Fruit fly (Drosophila melanogaster) whole organism, embryonic: ENCODE results near the gene CG17652.

Experiments used
- Atf6 ChIP-seq: fragments of 200-800 bp; sonication (Bioruptor generic); IDR thresholded peaks from 2 replicates; pipeline ENCODE4 v1.3.6; 2022; ENCODE audit warnings: missing biosample characterization, missing genetic modification characterization
- Bgb ChIP-seq: fragments of 200-800 bp; sonication (Bioruptor generic); IDR thresholded peaks from 2 replicates; pipeline ENCODE4 v1.3.6; 2022; ENCODE audit warnings: missing biosample characterization, missing genetic modification characterization; ENCODE audit not compliant: partially characterized antibody
- CG10267 ChIP-seq: fragments of 200-800 bp; sonication (Bioruptor generic); optimal IDR thresholded peaks from 2 replicates; lab custom pipeline; 2018; ENCODE audit warnings: missing biosample characterization, mild to moderate bottlenecking, missing genetic modification characterization, moderate library complexity
- CG10366 ChIP-seq: fragments of 200-800 bp; sonication (Bioruptor generic); IDR thresholded peaks from 2 replicates; pipeline ENCODE4 v1.3.6; 2022; ENCODE audit warnings: missing biosample characterization, missing genetic modification characterization
- CG10462 ChIP-seq: fragments of 200-800 bp; sonication (Bioruptor generic); optimal IDR thresholded peaks from 2 replicates; lab custom pipeline; 2016; ENCODE audit warnings: missing biosample characterization, missing genetic modification characterization
- CG11247 ChIP-seq: fragments of 200-800 bp; sonication (Bioruptor generic); IDR thresholded peaks from 2 replicates; pipeline ENCODE4 v1.3.6; 2022; ENCODE audit warnings: missing biosample characterization, missing genetic modification characterization
- CG11398 ChIP-seq: fragments of 200-800 bp; sonication (Bioruptor generic); optimal IDR thresholded peaks from 2 replicates; lab custom pipeline; 2016; ENCODE audit warnings: missing biosample characterization, missing genetic modification characterization
- CG12236 ChIP-seq: fragments of 200-800 bp; sonication (Bioruptor generic); optimal IDR thresholded peaks from 2 replicates; lab custom pipeline; 2016; ENCODE audit warnings: missing biosample characterization, missing genetic modification characterization
- CG12659 ChIP-seq: fragments of 200-800 bp; sonication (Bioruptor generic); optimal IDR thresholded peaks from 3 replicates; lab custom pipeline; 2017; ENCODE audit warnings: mild to moderate bottlenecking, missing biosample characterization, missing genetic modification reagents, missing genetic modification characterization
- CG12942 ChIP-seq: fragments of 200-800 bp; sonication (Bioruptor generic); optimal IDR thresholded peaks from 3 replicates; lab custom pipeline; 2016; ENCODE audit warnings: missing biosample characterization, missing genetic modification characterization
- CG13296 ChIP-seq: fragments of 200-800 bp; sonication (Bioruptor generic); optimal IDR thresholded peaks from 3 replicates; lab custom pipeline; 2018; ENCODE audit warnings: missing biosample characterization, mild to moderate bottlenecking, missing genetic modification characterization
- CG13624 ChIP-seq: fragments of 200-800 bp; sonication (Bioruptor generic); optimal IDR thresholded peaks from 2 replicates; lab custom pipeline; 2016; ENCODE audit warnings: missing biosample characterization, missing genetic modification characterization
- CG15011 ChIP-seq: fragments of 200-800 bp; sonication (Bioruptor generic); optimal IDR thresholded peaks from 3 replicates; lab custom pipeline; 2018; ENCODE audit warnings: missing biosample characterization, mild to moderate bottlenecking, missing genetic modification characterization
- CG16815 ChIP-seq: fragments of 200-800 bp; sonication (Bioruptor generic); optimal IDR thresholded peaks from 3 replicates; lab custom pipeline; 2017; ENCODE audit warnings: missing biosample characterization, mild to moderate bottlenecking, missing genetic modification characterization
- CG3281 ChIP-seq: fragments of 200-800 bp; sonication (Bioruptor generic); optimal IDR thresholded peaks from 3 replicates; lab custom pipeline; 2017; ENCODE audit warnings: missing biosample characterization, mild to moderate bottlenecking, missing genetic modification characterization
- CG3995 ChIP-seq: fragments of 200-800 bp; sonication (Bioruptor generic); optimal IDR thresholded peaks from 3 replicates; lab custom pipeline; 2016; ENCODE audit warnings: missing biosample characterization, missing genetic modification characterization
- CG4617 ChIP-seq: fragments of 200-800 bp; sonication (Bioruptor generic); optimal IDR thresholded peaks from 3 replicates; lab custom pipeline; 2016; ENCODE audit warnings: missing biosample characterization, missing genetic modification characterization, borderline replicate concordance
- CG5180 ChIP-seq: fragments of 200-800 bp; sonication (Bioruptor generic); optimal IDR thresholded peaks from 3 replicates; lab custom pipeline; 2017; ENCODE audit warnings: missing biosample characterization, missing genetic modification characterization, mild to moderate bottlenecking, moderate library complexity, missing genetic modification reagents
- CG5245 ChIP-seq: fragments of 200-800 bp; sonication (Bioruptor generic); optimal IDR thresholded peaks from 3 replicates; lab custom pipeline; 2016; ENCODE audit warnings: missing biosample characterization, missing genetic modification characterization
- CG6654 ChIP-seq: fragments of 200-800 bp; sonication (Bioruptor generic); optimal IDR thresholded peaks from 2 replicates; lab custom pipeline; 2017; ENCODE audit warnings: missing biosample characterization, mild to moderate bottlenecking, missing genetic modification characterization
- CG7357 ChIP-seq: fragments of 200-800 bp; sonication (Bioruptor generic); IDR thresholded peaks from 3 replicates; pipeline ENCODE4 v1.3.6; 2022; ENCODE audit warnings: missing biosample characterization, missing genetic modification characterization
- CG7556 ChIP-seq: fragments of 200-800 bp; sonication (Bioruptor generic); optimal IDR thresholded peaks from 2 replicates; lab custom pipeline; 2017; ENCODE audit warnings: missing biosample characterization, mild to moderate bottlenecking, missing genetic modification characterization
- CG8924 ChIP-seq: fragments of 200-800 bp; optimal IDR thresholded peaks from 3 replicates; lab custom pipeline; 2019; ENCODE audit warnings: missing biosample characterization, mild to moderate bottlenecking, missing genetic modification characterization, moderate library complexity
- CG9797 ChIP-seq: fragments of 200-800 bp; sonication (Bioruptor generic); optimal IDR thresholded peaks from 3 replicates; lab custom pipeline; 2018; ENCODE audit warnings: missing biosample characterization, mild to moderate bottlenecking, missing genetic modification characterization
- Dad ChIP-seq: fragments of 200-800 bp; sonication (Bioruptor generic); optimal IDR thresholded peaks from 3 replicates; lab custom pipeline; 2016; ENCODE audit warnings: missing biosample characterization, missing genetic modification characterization
- Dfd ChIP-seq, 2 experiments: fragments of >200 bp; optimal IDR thresholded peaks; 2 replicates each; lab custom pipeline; 2017; ENCODE audit warnings: missing biosample characterization in 2 of 2, missing genetic modification characterization in 2 of 2
- Doc3 ChIP-seq: fragments of 200-800 bp; sonication (Bioruptor generic); IDR thresholded peaks from 3 replicates; pipeline ENCODE4 v1.3.6; 2022; ENCODE audit warnings: missing biosample characterization, missing genetic modification characterization; ENCODE audit not compliant: partially characterized antibody
- HLHmδ ChIP-seq: fragments of 200-800 bp; sonication (Bioruptor generic); optimal IDR thresholded peaks from 2 replicates; lab custom pipeline; 2018; ENCODE audit warnings: missing biosample characterization, mild to moderate bottlenecking, missing genetic modification characterization, moderate library complexity
- Hmx ChIP-seq: fragments of 200-800 bp; sonication (Bioruptor generic); optimal IDR thresholded peaks from 2 replicates; lab custom pipeline; 2016; ENCODE audit warnings: missing biosample characterization, missing genetic modification characterization
- Hr3 ChIP-seq: fragments of 200-800 bp; sonication (Bioruptor generic); optimal IDR thresholded peaks from 3 replicates; lab custom pipeline; 2016; ENCODE audit warnings: missing biosample characterization, missing genetic modification characterization
- Kr ChIP-seq: fragments of 200-800 bp; sonication (Bioruptor generic); optimal IDR thresholded peaks from 2 replicates; lab custom pipeline; 2017; ENCODE audit warnings: missing biosample characterization, mild to moderate bottlenecking, missing genetic modification characterization
- Meics ChIP-seq: fragments of 200-800 bp; sonication (Bioruptor generic); optimal IDR thresholded peaks from 2 replicates; lab custom pipeline; 2017; ENCODE audit warnings: missing biosample characterization, mild to moderate bottlenecking, missing genetic modification characterization
- Mes4 ChIP-seq: fragments of 200-800 bp; sonication (Bioruptor generic); optimal IDR thresholded peaks from 2 replicates; lab custom pipeline; 2016; ENCODE audit warnings: missing biosample characterization, missing genetic modification characterization
- NC2α ChIP-seq: fragments of 200-800 bp; sonication (Bioruptor generic); optimal IDR thresholded peaks from 2 replicates; lab custom pipeline; 2016; ENCODE audit warnings: missing biosample characterization, missing genetic modification characterization
- NfI ChIP-seq: fragments of 200-800 bp; sonication (Bioruptor generic); optimal IDR thresholded peaks from 3 replicates; lab custom pipeline; 2018; ENCODE audit warnings: missing biosample characterization, mild to moderate bottlenecking, missing genetic modification characterization, moderate library complexity
- aop ChIP-seq: fragments of 200-800 bp; sonication (Bioruptor generic); IDR thresholded peaks from 2 replicates; pipeline ENCODE4 v1.3.6; 2022; ENCODE audit warnings: missing biosample characterization, missing genetic modification characterization
- ase ChIP-seq: fragments of 200-800 bp; sonication (Bioruptor generic); IDR thresholded peaks from 3 replicates; pipeline ENCODE4 v1.3.6; 2022; ENCODE audit warnings: missing biosample characterization, missing genetic modification characterization
- bbx ChIP-seq: fragments of 200-800 bp; sonication (Bioruptor generic); IDR thresholded peaks from 2 replicates; pipeline ENCODE4 v1.3.6; 2022; ENCODE audit warnings: missing biosample characterization, missing genetic modification characterization; ENCODE audit not compliant: partially characterized antibody
- fd102C ChIP-seq: fragments of 200-800 bp; sonication (Bioruptor generic); optimal IDR thresholded peaks from 2 replicates; lab custom pipeline; 2018; ENCODE audit warnings: missing biosample characterization, mild to moderate bottlenecking, missing genetic modification characterization, moderate library complexity
- gsb-n ChIP-seq: fragments of 200-800 bp; sonication (Bioruptor generic); optimal IDR thresholded peaks from 3 replicates; lab custom pipeline; 2018; ENCODE audit warnings: missing biosample characterization, mild to moderate bottlenecking, missing genetic modification characterization
- lab ChIP-seq: fragments of 200-800 bp; sonication (Bioruptor generic); optimal IDR thresholded peaks from 3 replicates; lab custom pipeline; 2017; ENCODE audit warnings: missing biosample characterization, missing genetic modification characterization, mild to moderate bottlenecking, moderate library complexity, missing genetic modification reagents
- maf-S ChIP-seq: fragments of 200-800 bp; sonication (Bioruptor generic); optimal IDR thresholded peaks from 2 replicates; lab custom pipeline; 2016; ENCODE audit warnings: missing biosample characterization, missing genetic modification characterization
- repo ChIP-seq: fragments of 200-800 bp; sonication (Bioruptor generic); optimal IDR thresholded peaks from 2 replicates; lab custom pipeline; 2016; ENCODE audit warnings: missing biosample characterization, missing genetic modification characterization
- run ChIP-seq: fragments of 200-800 bp; sonication (Bioruptor generic); optimal IDR thresholded peaks from 3 replicates; lab custom pipeline; 2018; ENCODE audit warnings: missing biosample characterization, mild to moderate bottlenecking, missing genetic modification characterization
- sc ChIP-seq, 3 experiments: fragments of >200 bp in 2 of 3; fragments of 200-800 bp in 1 of 3; sonication (Bioruptor generic) in 1 of 3; optimal IDR thresholded peaks; 2 replicates in 2 of 3; 3 replicates in 1 of 3; lab custom pipeline; 2017; ENCODE audit warnings: mild to moderate bottlenecking in 1 of 3, missing biosample characterization in 1 of 3, missing genetic modification characterization in 1 of 3, missing genetic modification reagents in 1 of 3
- stwl ChIP-seq: fragments of 200-800 bp; sonication (Bioruptor generic); optimal IDR thresholded peaks from 3 replicates; lab custom pipeline; 2018; ENCODE audit warnings: missing biosample characterization, mild to moderate bottlenecking, missing genetic modification characterization, moderate library complexity
- sug ChIP-seq: fragments of 200-800 bp; optimal IDR thresholded peaks from 2 replicates; lab custom pipeline; 2019; ENCODE audit warnings: missing biosample characterization, mild to moderate bottlenecking, missing genetic modification characterization, moderate library complexity
- tap ChIP-seq: fragments of 200-800 bp; optimal IDR thresholded peaks from 3 replicates; lab custom pipeline; 2019; ENCODE audit warnings: missing biosample characterization, mild to moderate bottlenecking, missing genetic modification characterization, moderate library complexity
- vvl ChIP-seq: fragments of 200-800 bp; sonication (Bioruptor generic); IDR thresholded peaks from 2 replicates; pipeline ENCODE4 v1.3.6; 2022; ENCODE audit warnings: missing biosample characterization, missing genetic modification characterization
- zfh1 ChIP-seq: fragments of 200-800 bp; sonication (Bioruptor generic); IDR thresholded peaks from 3 replicates; pipeline ENCODE4 v1.3.6; 2022; ENCODE audit warnings: missing biosample characterization, missing genetic modification characterization

CG17652 gene

DNA sequence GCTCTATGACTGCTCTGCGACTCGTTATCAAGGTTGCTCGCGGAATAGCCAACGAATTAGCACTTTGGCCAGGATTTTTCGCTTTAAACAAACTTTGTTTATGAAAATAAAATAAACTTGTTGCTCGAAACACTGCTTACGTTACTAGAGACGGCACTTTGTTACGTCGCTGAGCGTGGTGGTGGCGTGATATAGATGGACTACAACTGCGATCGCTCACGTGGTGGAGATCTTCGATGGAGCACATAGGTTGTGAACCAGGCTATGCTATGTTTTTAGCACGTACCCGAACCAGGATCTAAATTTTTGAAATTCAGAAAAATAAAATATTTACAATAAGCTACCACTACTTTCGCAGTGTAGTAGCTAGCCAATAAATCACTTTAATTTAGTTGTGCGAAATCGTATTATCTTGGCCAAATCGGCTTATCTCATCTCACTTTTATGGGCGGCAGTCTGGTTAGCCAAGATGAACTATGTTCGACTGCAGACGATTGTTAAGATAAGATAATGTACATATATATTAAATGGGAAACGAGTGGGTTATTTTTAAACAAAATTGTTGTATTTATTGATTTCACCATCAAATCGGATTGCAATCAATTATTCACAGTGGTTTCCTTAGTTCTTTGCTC is 16.3 kb downstream of the CG17652 start, which contains the start of gene frtz (continued):
- TF ChIP-seq repo (GFP tag; lab: Kevin White, UChicago) (no peak), CG12942 (no peak), CG8924 (tag; lab: Kevin White, UChicago) (peak; percentile 5), Dfd (GFP tag; optimal IDR thresholded peaks at IDR 0.05; lab: Kevin White, UChicago) (no peak), Atf6 (GFP tag; lab: Robert Waterston, UW) (no peak), lab (GFP tag; lab: Kevin White, UChicago) (no peak), CG7357 (GFP tag; lab: Robert Waterston, UW) (no peak), CG9797 (GFP tag; lab: Kevin White, UChicago) (peak; percentile 55), CG12659 (GFP tag; lab: Kevin White, UChicago) (peak; percentile 43), CG10366 (no peak), CG5245 (no peak), CG15011 (no peak), Hr3 (no peak), ase (GFP tag; lab: Robert Waterston, UW) (no peak), run (tag; lab: Kevin White, UChicago) (no peak), CG12236 (GFP tag; lab: Kevin White, UChicago) (no peak), Kr (no peak), CG13624 (no peak), CG10267 (peak; percentile 38), CG11247 (GFP tag; lab: Robert Waterston, UW) (no peak), maf-S (GFP tag; lab: Kevin White, UChicago) (no peak), Hmx (GFP tag; lab: Kevin White, UChicago) (no peak), NfI (GFP tag; lab: Kevin White, UChicago) (no peak), CG5180 (GFP tag; lab: Kevin White, UChicago) (no peak), CG3995 (no peak), Bgb (GFP tag; lab: Robert Waterston, UW) (peak; percentile 90), Meics (GFP tag; lab: Kevin White, UChicago) (no peak), bbx (GFP tag; lab: Robert Waterston, UW) (peak; percentile 81), tap (tag; lab: Kevin White, UChicago) (no peak), aop (GFP tag; lab: Robert Waterston, UW) (no peak), gsb-n (tag; lab: Kevin White, UChicago) (no peak), Doc3 (GFP tag; lab: Robert Waterston, UW) (peak; percentile 62), sug (tag; lab: Kevin White, UChicago) (peak; percentile 46), CG6654 (GFP tag; lab: Kevin White, UChicago) (no peak), CG10462 (GFP tag; lab: Kevin White, UChicago) (no peak), zfh1 (GFP tag; lab: Robert Waterston, UW) (peak; percentile 55; the same call in 1 of the 3 replicates), CG7556 (GFP tag; lab: Kevin White, UChicago) (no peak), CG4617 (GFP tag; lab: Kevin White, UChicago) (peak; percentile 53), CG11398 (GFP tag; lab: Kevin White, UChicago) (no peak), sc (optimal IDR thresholded peaks at IDR 0.05; lab: Kevin White, UChicago) (no peak), sc (GFP tag; optimal IDR thresholded peaks at IDR 0.05; lab: Kevin White, UChicago) (no peak), CG13296 (no peak), NC2α (no peak), stwl (peak; percentile 61), CG16815 (GFP tag; lab: Kevin White, UChicago) (no peak), CG3281 (GFP tag; lab: Kevin White, UChicago) (no peak), vvl (GFP tag; lab: Robert Waterston, UW) (no peak), Mes4 (no peak), fd102C (no peak), HLHmδ (peak; percentile 3), Dad (no peak)
